Fruit fly (Drosophila melanogaster) whole organism, adult: Measurements from ENCODE around the gene CG32812.
A peak's percentile ranks its signal among the peaks of the same experiment; 100 is the strongest.

Experiments used
- CG7045 ChIP-seq: fragments of 200-800 bp; sonication (Bioruptor generic); optimal IDR thresholded peaks from 2 replicates; lab custom pipeline; 2017; ENCODE audit warnings: missing biosample characterization, mild to moderate bottlenecking, missing genetic modification characterization
- kay ChIP-seq: fragments of 200-800 bp; sonication (Bioruptor generic); peaks from one replicate; lab custom pipeline; 2016; ENCODE audit warnings: missing biosample characterization, missing genetic modification characterization, borderline replicate concordance
- pad ChIP-seq: fragments of 200-800 bp; sonication (Bioruptor generic); optimal IDR thresholded peaks from 3 replicates; lab custom pipeline; 2017; ENCODE audit warnings: missing biosample characterization, missing genetic modification characterization, mild to moderate bottlenecking, moderate library complexity, missing genetic modification reagents
- tj ChIP-seq: fragments of 200-800 bp; sonication (Bioruptor generic); optimal IDR thresholded peaks from 3 replicates; lab custom pipeline; 2017; ENCODE audit warnings: missing biosample characterization, mild to moderate bottlenecking, missing genetic modification characterization, moderate library complexity

- TF ChIP-seq CG7045 (no peak), kay (GFP tag; lab: Kevin White, UChicago) (no peak), pad (GFP tag; lab: Kevin White, UChicago) (peak; percentile 95), tj (GFP tag; lab: Kevin White, UChicago) (peak; percentile 13)
These were observed 2.0 kb downstream of the CG32812 start for dm6 chrX:1288924-1289608.
